Worm (Caenorhabditis elegans) whole organism, L3 larva: ENCODE data around the gene mdmh-35.

Experiments
- R02D3.7 ChIP-seq: fragments of 150-350 bp; optimal IDR thresholded peaks from 2 replicates; lab custom pipeline; 2014; ENCODE audit warnings: missing biosample characterization, missing genetic modification characterization
- ama-1 ChIP-seq: fragments of 150-350 bp; optimal IDR thresholded peaks from 2 replicates; lab custom pipeline; 2018
- ceh-28 ChIP-seq: fragments of 150-350 bp; optimal IDR thresholded peaks from 2 replicates; lab custom pipeline; 2014; ENCODE audit warnings: missing biosample characterization, missing genetic modification reagents, missing genetic modification characterization
- elt-3 ChIP-seq, 3 experiments: fragments of 150-350 bp in 1 of 3; sonication (generic microtip) in 2 of 3; optimal IDR thresholded peaks; 2 replicates in 2 of 3; 4 replicates in 1 of 3; lab custom pipeline; 2014 to 2017; ENCODE audit warnings: missing biosample characterization in 3 of 3, missing genetic modification characterization in 3 of 3
- mdl-1 ChIP-seq: fragments of 150-350 bp; optimal IDR thresholded peaks from 2 replicates; lab custom pipeline; 2014; ENCODE audit warnings: missing biosample characterization, missing genetic modification characterization
- unc-62 ChIP-seq: fragments of 150-350 bp; sonication (generic microtip); optimal IDR thresholded peaks from 4 replicates; lab custom pipeline; 2014; ENCODE audit warnings: missing biosample characterization, missing genetic modification reagents, missing genetic modification characterization
- ztf-11 ChIP-seq: fragments of 150-350 bp; optimal IDR thresholded peaks from 2 replicates; lab custom pipeline; 2014; ENCODE audit warnings: missing biosample characterization, missing genetic modification characterization

DNA sequence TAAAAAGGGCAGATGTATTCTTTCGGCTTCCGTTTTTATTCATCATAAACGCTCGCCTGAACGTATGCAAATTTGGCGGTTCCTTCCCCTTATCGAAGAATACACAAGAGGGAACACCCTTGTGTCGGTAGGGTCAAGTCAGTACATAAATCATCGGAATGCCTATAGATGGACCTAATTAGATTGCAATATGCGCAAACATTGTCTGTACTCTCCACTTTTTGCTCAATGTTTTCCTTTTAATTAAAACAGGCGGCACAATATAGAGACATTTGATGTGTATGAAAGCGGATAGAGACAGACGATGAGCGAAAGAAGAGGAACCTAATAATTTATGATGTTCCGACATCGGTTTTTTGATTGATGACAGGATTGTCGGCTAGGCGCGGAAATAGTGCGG is 41.3 kb downstream of the mdmh-35 start:
- TF ChIP-seq ama-1 (lab: Kevin White, UChicago) (no peak), mdl-1 (tag; lab: Kevin White, UChicago) (no peak), ztf-11 (tag; lab: Kevin White, UChicago) (no peak), elt-3 (tag; optimal IDR thresholded peaks at IDR 0.05; lab: Kevin White, UChicago) (no peak), unc-62 (GFP tag; lab: Kevin White, UChicago) (no peak), R02D3.7 (tag; lab: Kevin White, UChicago) (no peak), ceh-28 (tag; lab: Kevin White, UChicago) (no peak)
